Worm (Caenorhabditis elegans) whole organism, L4 larva: ENCODE results near the gene irg-8.

Experiments
- ZK337.2 ChIP-seq: fragments of 200-800 bp; sonication (Bioruptor generic); IDR thresholded peaks from 2 replicates; pipeline ENCODE4 v1.3.6; 2022; ENCODE audit warnings: missing genetic modification reagents, missing genetic modification characterization, missing compliant biosample characterization
- ZK546.5 ChIP-seq, 2 experiments: sonication (generic microtip); optimal IDR thresholded peaks; 2 replicates each; lab custom pipeline; 2017; ENCODE audit warnings: missing biosample characterization in 2 of 2, missing genetic modification characterization in 2 of 2
- ama-1 ChIP-seq: fragments of 150-350 bp; optimal IDR thresholded peaks from 2 replicates; lab custom pipeline; 2014; ENCODE audit warnings: inconsistent platforms, mixed read lengths
- ceh-28 ChIP-seq: fragments of 150-350 bp; optimal IDR thresholded peaks from 2 replicates; lab custom pipeline; 2014; ENCODE audit warnings: missing biosample characterization, missing genetic modification reagents, missing genetic modification characterization
- dpl-1 ChIP-seq: fragments of 150-350 bp; optimal IDR thresholded peaks from 2 replicates; lab custom pipeline; 2014; ENCODE audit warnings: missing biosample characterization, missing genetic modification reagents, missing genetic modification characterization
- lin-13 ChIP-seq: fragments of 150-350 bp; optimal IDR thresholded peaks from 2 replicates; lab custom pipeline; 2014; ENCODE audit warnings: missing biosample characterization, missing genetic modification reagents, missing genetic modification characterization
- lin-39 ChIP-seq: fragments of 150-350 bp; optimal IDR thresholded peaks from 2 replicates; lab custom pipeline; 2014; ENCODE audit warnings: missing biosample characterization, missing genetic modification reagents, missing genetic modification characterization
- lsy-2 ChIP-seq, 2 experiments: fragments of 150-350 bp in 1 of 2; sonication (generic microtip) in 1 of 2; optimal IDR thresholded peaks; 2 replicates each; lab custom pipeline; 2014 to 2017; ENCODE audit warnings: missing biosample characterization in 2 of 2, missing genetic modification characterization in 2 of 2
- nhr-11 ChIP-seq: fragments of 150-350 bp; optimal IDR thresholded peaks from 2 replicates; lab custom pipeline; 2014; ENCODE audit warnings: missing biosample characterization, missing genetic modification characterization
- nhr-28 ChIP-seq: fragments of 150-350 bp; optimal IDR thresholded peaks from 2 replicates; lab custom pipeline; 2014; ENCODE audit warnings: missing biosample characterization, missing genetic modification characterization
- nhr-76 ChIP-seq: fragments of 150-350 bp; optimal IDR thresholded peaks from 2 replicates; lab custom pipeline; 2014; ENCODE audit warnings: missing biosample characterization, missing genetic modification characterization
- spr-3 ChIP-seq: fragments of 200-800 bp; sonication (Bioruptor generic); optimal IDR thresholded peaks from 2 replicates; lab custom pipeline; 2018; ENCODE audit warnings: mild to moderate bottlenecking, missing genetic modification characterization, missing compliant biosample characterization

DNA sequence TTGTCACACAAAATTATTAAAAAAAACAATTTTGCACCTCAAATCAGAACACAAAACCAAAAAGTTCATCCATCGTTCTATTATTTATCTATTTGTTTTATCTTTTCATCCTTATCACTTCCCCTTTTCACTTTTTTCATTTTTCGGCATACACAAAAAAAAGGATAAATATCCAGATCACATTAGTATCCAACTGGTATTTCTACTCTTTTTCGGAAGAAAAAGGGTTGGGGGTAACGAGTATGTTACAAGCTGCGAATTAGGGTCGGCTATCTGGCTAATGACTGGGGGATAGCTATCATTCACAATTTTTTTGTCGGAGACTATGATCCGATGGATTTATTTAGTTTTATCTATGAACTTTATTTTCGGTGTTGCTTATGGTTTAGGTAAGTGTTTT is 47.5 kb downstream of the irg-8 start, which contains the start of gene mltn-7:
- TF ChIP-seq ZK337.2 (no peak), lin-13 (GFP tag; lab: Kevin White, UChicago) (no peak), ceh-28 (tag; lab: Kevin White, UChicago) (no peak), dpl-1 (GFP tag; lab: Kevin White, UChicago) (no peak), nhr-28 (tag; lab: Kevin White, UChicago) (no peak), lin-39 (no peak), ama-1 (lab: Kevin White, UChicago) (no peak), ZK546.5 (tag; optimal IDR thresholded peaks at IDR 0.05; lab: Kevin White, UChicago) (no peak), lsy-2 (tag; optimal IDR thresholded peaks at IDR 0.05; lab: Kevin White, UChicago) (no peak), nhr-11 (no peak), spr-3 (no peak), nhr-76 (tag; lab: Kevin White, UChicago) (no peak)
